Worm (Caenorhabditis elegans) whole organism, midembryonic: ENCODE measurements around the gene inpp-1.
"Not testable (repeated sequence)": the region's sequence is repeated elsewhere in the genome, so short reads cannot be mapped to it uniquely, and the experiment has no call there.

Experiments used
- T22C8.4 ChIP-seq: fragments of 200-800 bp; sonication (Bioruptor generic); IDR thresholded peaks from 2 replicates; pipeline ENCODE4 v1.3.6; 2022; ENCODE audit warnings: missing genetic modification characterization, missing compliant biosample characterization
- cog-1 ChIP-seq: sonication (generic microtip); optimal IDR thresholded peaks from 2 replicates; lab custom pipeline; 2016; ENCODE audit warnings: missing genetic modification characterization, missing compliant biosample characterization
- flt-1 ChIP-seq: fragments of 200-800 bp; sonication (Bioruptor generic); IDR thresholded peaks from 2 replicates; pipeline ENCODE4 v1.3.6; 2022; ENCODE audit warnings: missing genetic modification characterization, missing compliant biosample characterization
- klf-2 ChIP-seq: fragments of 200-800 bp; sonication (Bioruptor generic); conservative IDR thresholded peaks from 2 replicates; pipeline ENCODE4 v1.3.6; 2022; ENCODE audit warnings: missing genetic modification reagents, missing genetic modification characterization, missing compliant biosample characterization
- med-1 ChIP-seq: sonication (generic microtip); optimal IDR thresholded peaks from 2 replicates; lab custom pipeline; 2017; ENCODE audit warnings: missing genetic modification characterization, mild to moderate bottlenecking, missing compliant biosample characterization, antibody characterized with exemption, missing genetic modification reagents; ENCODE audit not compliant: insufficient read depth
- ref-1 ChIP-seq: fragments of 200-800 bp; sonication (Bioruptor generic); conservative IDR thresholded peaks from 2 replicates; pipeline ENCODE4 v1.3.6; 2022; ENCODE audit warnings: missing genetic modification reagents, missing genetic modification characterization, missing compliant biosample characterization
- tab-1 ChIP-seq: fragments of 200-800 bp; sonication (Bioruptor generic); IDR thresholded peaks from 2 replicates; pipeline ENCODE4 v1.3.6; 2022; ENCODE audit warnings: missing genetic modification characterization, missing compliant biosample characterization
- ztf-23 ChIP-seq: fragments of 200-800 bp; sonication (Bioruptor generic); IDR thresholded peaks from 2 replicates; pipeline ENCODE4 v1.3.6; 2022; ENCODE audit warnings: missing genetic modification reagents, missing genetic modification characterization, missing compliant biosample characterization
- ztf-29 ChIP-seq: fragments of 200-800 bp; sonication (Bioruptor generic); IDR thresholded peaks from 2 replicates; pipeline ENCODE4 v1.3.6; 2022; ENCODE audit warnings: missing genetic modification reagents, missing genetic modification characterization, missing compliant biosample characterization

The inpp-1 gene

ce11 chrIV:10761344-10761743 is 12.4 kb downstream of the inpp-1 start, which contains the start of gene ugt-54:
ugt-54 (plus strand) TSS chrIV:10761698.
- TF ChIP-seq ztf-23 (GFP tag; lab: Robert Waterston, UW) (no peak), T22C8.4 (GFP tag; lab: Robert Waterston, UW) (no peak), flt-1 (GFP tag; lab: Robert Waterston, UW) (no peak), med-1 (GFP tag; lab: Kevin White, UChicago) (no peak), tab-1 (GFP tag; lab: Robert Waterston, UW) (no peak), ztf-29 (GFP tag; lab: Robert Waterston, UW) (no peak), klf-2 (no peak), ref-1 (GFP tag; lab: Robert Waterston, UW) (no peak), cog-1 (no peak)

- no peak for TF ChIP-seq ztf-23 (GFP tag; lab: Robert Waterston, UW)
- TF ChIP-seq ztf-29 (GFP tag; lab: Robert Waterston, UW), result no peak
These were observed 16.0 kb downstream of the inpp-1 start, which contains the start of the genes T25B9.4 and T25B9.6 for ce11 chrIV:10757616-10758193. T25B9.4 (minus strand) TSS chrIV:10757716. T25B9.6 (plus strand) TSS chrIV:10758143.

ce11 chrIV:10754685-10755084 is 19.0 kb downstream of the inpp-1 start, which contains the start of gene T25B9.5:
T25B9.5 (minus strand) TSS chrIV:10754785.
- TF ChIP-seq med-1 (GFP tag; lab: Kevin White, UChicago) (no peak), cog-1 (no peak), ref-1 (GFP tag; lab: Robert Waterston, UW) (no peak), ztf-23 (GFP tag; lab: Robert Waterston, UW) (no peak), ztf-29 (GFP tag; lab: Robert Waterston, UW) (no peak), klf-2 (no peak), flt-1 (GFP tag; lab: Robert Waterston, UW) (no peak), T22C8.4 (GFP tag; lab: Robert Waterston, UW) (no peak)

- TF ChIP-seq ztf-23 (GFP tag; lab: Robert Waterston, UW); med-1 (GFP tag; lab: Kevin White, UChicago); tab-1 (GFP tag; lab: Robert Waterston, UW): not testable (repeated sequence)
These were observed 22.0 kb downstream of the inpp-1 start, which contains the start of gene T25B9.2 for ce11 chrIV:10751740-10752139. T25B9.2 (minus strand) TSS chrIV:10751840.

- TF ChIP-seq ref-1 (GFP tag; lab: Robert Waterston, UW), result no peak
- TF ChIP-seq flt-1 (GFP tag; lab: Robert Waterston, UW), result no peak
- TF ChIP-seq T22C8.4 (GFP tag; lab: Robert Waterston, UW), result no peak
- no peak for TF ChIP-seq cog-1
- TF ChIP-seq ztf-23 (GFP tag; lab: Robert Waterston, UW), result no peak
- TF ChIP-seq klf-2, result no peak
- TF ChIP-seq tab-1 (GFP tag; lab: Robert Waterston, UW), result no peak
- TF ChIP-seq ztf-29 (GFP tag; lab: Robert Waterston, UW), result no peak
- TF ChIP-seq med-1 (GFP tag; lab: Kevin White, UChicago), result no peak
These were observed 23.7 kb downstream of the inpp-1 start, which contains the start of gene T25B9.1 for ce11 chrIV:10750041-10750440. T25B9.1 (minus strand) TSS chrIV:10750141.

- no peak for TF ChIP-seq tab-1 (GFP tag; lab: Robert Waterston, UW)
- TF ChIP-seq ztf-23 (GFP tag; lab: Robert Waterston, UW), result no peak
These were observed 28.4 kb downstream of the inpp-1 start for ce11 chrIV:10745332-10745731.

- TF ChIP-seq klf-2, result no peak
- no peak for TF ChIP-seq med-1 (GFP tag; lab: Kevin White, UChicago)
- TF ChIP-seq T22C8.4 (GFP tag; lab: Robert Waterston, UW), result no peak
- no peak for TF ChIP-seq ztf-23 (GFP tag; lab: Robert Waterston, UW)
- no peak for TF ChIP-seq ztf-29 (GFP tag; lab: Robert Waterston, UW)
- no peak for TF ChIP-seq flt-1 (GFP tag; lab: Robert Waterston, UW)
- no peak for TF ChIP-seq ref-1 (GFP tag; lab: Robert Waterston, UW)
- TF ChIP-seq tab-1 (GFP tag; lab: Robert Waterston, UW), result no peak
- TF ChIP-seq cog-1, result no peak
These were observed 29.2 kb downstream of the inpp-1 start, which contains the start of gene T25B9.3 for ce11 chrIV:10744475-10744874. T25B9.3 (plus strand) TSS chrIV:10744775.

ce11 chrIV:10738328-10738727 is 35.4 kb downstream of the inpp-1 start, which contains the start of gene ssp-34:
ssp-34 (minus strand) TSS chrIV:10738602.
- TF ChIP-seq tab-1 (GFP tag; lab: Robert Waterston, UW), result no peak
- no peak for TF ChIP-seq med-1 (GFP tag; lab: Kevin White, UChicago)
- no peak for TF ChIP-seq ref-1 (GFP tag; lab: Robert Waterston, UW)
- TF ChIP-seq klf-2, result no peak
- TF ChIP-seq cog-1, result no peak

ce11 chrIV:10737011-10737553 is 36.6 kb downstream of the inpp-1 start, which contains the start of gene grl-21:
grl-21 (plus strand) TSS chrIV:10737474.
- TF ChIP-seq ztf-23 (GFP tag; lab: Robert Waterston, UW), result no peak
- TF ChIP-seq cog-1, result no peak
- TF ChIP-seq ztf-29 (GFP tag; lab: Robert Waterston, UW), result no peak
- TF ChIP-seq tab-1 (GFP tag; lab: Robert Waterston, UW), result no peak
- TF ChIP-seq med-1 (GFP tag; lab: Kevin White, UChicago), result no peak
- no peak for TF ChIP-seq T22C8.4 (GFP tag; lab: Robert Waterston, UW)
- no peak for TF ChIP-seq flt-1 (GFP tag; lab: Robert Waterston, UW)
- no peak for TF ChIP-seq ref-1 (GFP tag; lab: Robert Waterston, UW)
- no peak for TF ChIP-seq klf-2
